Worm (Caenorhabditis elegans) whole organism, L4/young adult: ENCODE measurements around the gene clec-142.

ENCODE experiments used
- W03F9.2 ChIP-seq: fragments of 150-350 bp; optimal IDR thresholded peaks from 2 replicates; lab custom pipeline; 2014; ENCODE audit warnings: missing biosample characterization, missing genetic modification characterization
- him-1 ChIP-seq: sonication (generic microtip); optimal IDR thresholded peaks from 2 replicates; lab custom pipeline; 2016; ENCODE audit warnings: missing genotype, missing genetic modification reagents, missing genetic modification characterization, missing compliant biosample characterization

DNA sequence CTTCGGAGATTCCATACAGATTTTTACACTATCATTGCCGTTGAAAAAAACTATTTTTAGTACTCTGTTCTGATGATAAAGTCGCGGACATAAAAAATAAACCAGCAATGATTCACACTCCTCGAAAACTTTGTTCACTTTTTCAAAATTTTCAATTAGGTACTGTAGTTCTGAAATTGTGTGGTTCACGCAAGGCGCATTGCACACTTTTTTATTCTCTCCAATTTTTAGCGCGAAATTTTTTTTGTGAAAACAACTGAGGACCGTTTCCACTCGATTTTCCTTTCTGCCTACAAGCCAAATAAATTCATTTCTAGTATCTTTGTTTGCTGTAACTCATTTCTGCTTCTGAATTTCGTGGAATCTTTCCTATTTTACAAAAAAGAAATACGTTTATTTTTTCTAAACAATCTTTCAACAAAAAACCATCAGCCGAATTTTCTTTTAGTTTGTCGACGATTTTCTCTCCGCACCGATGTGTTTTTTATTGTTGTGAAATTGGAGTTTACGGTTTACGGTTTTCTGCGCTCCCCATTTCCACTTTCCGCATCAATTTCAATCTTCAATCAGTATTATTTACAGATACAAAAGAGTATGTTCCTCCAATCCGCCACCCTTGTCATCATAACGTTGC, 25.2 kb upstream of the clec-142 start, which contains the start of gene F35C11.5:
- TF ChIP-seq him-1 (tag; lab: Kevin White, UChicago) (no peak), W03F9.2 (tag; lab: Kevin White, UChicago) (no peak)
